Fruit fly (Drosophila melanogaster) whole organism, embryonic: ENCODE data around the gene CG9776.
A peak's percentile ranks its signal among the peaks of the same experiment; 100 is the strongest.

Experiments
- Adf1 ChIP-seq: fragments of 200-800 bp; sonication (Bioruptor generic); IDR thresholded peaks from 2 replicates; pipeline ENCODE4 v1.3.6; 2022; ENCODE audit warnings: missing biosample characterization, missing genetic modification characterization
- Bteb2 ChIP-seq: fragments of 200-800 bp; sonication (Bioruptor generic); optimal IDR thresholded peaks from 2 replicates; lab custom pipeline; 2016; ENCODE audit warnings: missing biosample characterization, missing genetic modification characterization
- CG11560 ChIP-seq: fragments of 200-800 bp; sonication (Bioruptor generic); IDR thresholded peaks from 3 replicates; pipeline ENCODE4 v1.3.6; 2022; ENCODE audit warnings: missing biosample characterization, missing genetic modification characterization
- CG12104 ChIP-seq: fragments of 200-800 bp; sonication (Bioruptor generic); optimal IDR thresholded peaks from 3 replicates; lab custom pipeline; 2016; ENCODE audit warnings: missing biosample characterization, missing genetic modification characterization
- CG12769 ChIP-seq: fragments of 200-800 bp; sonication (Bioruptor generic); optimal IDR thresholded peaks from 2 replicates; lab custom pipeline; 2019; ENCODE audit warnings: missing biosample characterization, mild to moderate bottlenecking, missing genetic modification characterization, moderate library complexity
- CG12942 ChIP-seq: fragments of 200-800 bp; sonication (Bioruptor generic); optimal IDR thresholded peaks from 3 replicates; lab custom pipeline; 2016; ENCODE audit warnings: missing biosample characterization, missing genetic modification characterization
- CG14014 ChIP-seq: fragments of 200-800 bp; sonication (Bioruptor generic); IDR thresholded peaks from 2 replicates; pipeline ENCODE4 v1.3.6; 2022; ENCODE audit warnings: missing biosample characterization, missing genetic modification characterization
- CG15601 ChIP-seq: fragments of 200-800 bp; sonication (Bioruptor generic); optimal IDR thresholded peaks from 3 replicates; lab custom pipeline; 2019; ENCODE audit warnings: missing biosample characterization, mild to moderate bottlenecking, missing genetic modification characterization, moderate library complexity
- CG17568 ChIP-seq: fragments of 200-800 bp; sonication (Bioruptor generic); optimal IDR thresholded peaks from 2 replicates; lab custom pipeline; 2018; ENCODE audit warnings: missing biosample characterization, mild to moderate bottlenecking, missing genetic modification characterization, moderate library complexity
- CG18011 ChIP-seq: fragments of 200-800 bp; sonication (Bioruptor generic); optimal IDR thresholded peaks from 2 replicates; lab custom pipeline; 2017; ENCODE audit warnings: missing biosample characterization, missing genetic modification characterization, mild to moderate bottlenecking, moderate library complexity, missing genotype
- CG18764 ChIP-seq: fragments of 200-800 bp; sonication (Bioruptor generic); optimal IDR thresholded peaks from 3 replicates; lab custom pipeline; 2016; ENCODE audit warnings: missing biosample characterization, missing genetic modification characterization
- CG2678 ChIP-seq: fragments of 200-800 bp; sonication (Bioruptor generic); optimal IDR thresholded peaks from 3 replicates; lab custom pipeline; 2019; ENCODE audit warnings: missing biosample characterization, mild to moderate bottlenecking, missing genetic modification characterization, moderate library complexity
- CG2889 ChIP-seq: fragments of 200-800 bp; sonication (Bioruptor generic); IDR thresholded peaks from 3 replicates; pipeline ENCODE4 v1.3.6; 2022; ENCODE audit warnings: missing biosample characterization, missing genetic modification characterization
- CG31441 ChIP-seq: fragments of 200-800 bp; sonication (Bioruptor generic); IDR thresholded peaks from 2 replicates; pipeline ENCODE4 v1.3.6; 2022; ENCODE audit warnings: missing biosample characterization, missing genetic modification characterization
- CG32532 ChIP-seq: fragments of 200-800 bp; sonication (Bioruptor generic); IDR thresholded peaks from 2 replicates; pipeline ENCODE4 v1.3.6; 2022; ENCODE audit warnings: missing biosample characterization, missing genetic modification characterization
- CG33557 ChIP-seq: fragments of 200-800 bp; sonication (Bioruptor generic); optimal IDR thresholded peaks from 2 replicates; lab custom pipeline; 2019; ENCODE audit warnings: missing biosample characterization, mild to moderate bottlenecking, missing genetic modification characterization, moderate library complexity
- CG7271 ChIP-seq: fragments of 200-800 bp; sonication (Bioruptor generic); optimal IDR thresholded peaks from 2 replicates; lab custom pipeline; 2018; ENCODE audit warnings: missing biosample characterization, mild to moderate bottlenecking, missing genetic modification characterization, moderate library complexity
- CG7745 ChIP-seq: fragments of 200-800 bp; sonication (Bioruptor generic); optimal IDR thresholded peaks from 2 replicates; lab custom pipeline; 2018; ENCODE audit warnings: missing biosample characterization, mild to moderate bottlenecking, missing genetic modification characterization, moderate library complexity
- D19A ChIP-seq: fragments of 200-800 bp; optimal IDR thresholded peaks from 3 replicates; lab custom pipeline; 2019; ENCODE audit warnings: missing biosample characterization, mild to moderate bottlenecking, missing genetic modification characterization, moderate library complexity
- Dbx ChIP-seq: fragments of 200-800 bp; sonication (Bioruptor generic); IDR thresholded peaks from 3 replicates; pipeline ENCODE4 v1.3.6; 2022; ENCODE audit warnings: missing biosample characterization, missing genetic modification characterization
- Dip2 ChIP-seq: fragments of 200-800 bp; sonication (Bioruptor generic); IDR thresholded peaks from 2 replicates; pipeline ENCODE4 v1.3.6; 2022; ENCODE audit warnings: missing biosample characterization, missing genetic modification characterization
- E2f2 ChIP-seq: fragments of 200-800 bp; sonication (Bioruptor generic); IDR thresholded peaks from 2 replicates; pipeline ENCODE4 v1.3.6; 2022; ENCODE audit warnings: missing biosample characterization, missing genetic modification characterization
- GATAe ChIP-seq: fragments of 200-800 bp; sonication (Bioruptor generic); conservative IDR thresholded peaks from 2 replicates; pipeline ENCODE4 v1.3.6; 2022; ENCODE audit warnings: missing biosample characterization, missing genetic modification characterization
- HLH54F ChIP-seq: fragments of 200-800 bp; sonication (Bioruptor generic); optimal IDR thresholded peaks from 3 replicates; lab custom pipeline; 2016; ENCODE audit warnings: missing biosample characterization, missing genetic modification characterization
- Hand ChIP-seq: fragments of 200-800 bp; sonication (Bioruptor generic); optimal IDR thresholded peaks from 2 replicates; lab custom pipeline; 2017; ENCODE audit warnings: mild to moderate bottlenecking, missing biosample characterization, missing genetic modification reagents, missing genetic modification characterization
- Jarid2 ChIP-seq: fragments of 200-800 bp; sonication (Bioruptor generic); optimal IDR thresholded peaks from 3 replicates; lab custom pipeline; 2017; ENCODE audit warnings: mild to moderate bottlenecking, missing biosample characterization, missing genetic modification reagents, missing genetic modification characterization
- Mad ChIP-seq: fragments of 200-800 bp; sonication (Bioruptor generic); optimal IDR thresholded peaks from 2 replicates; lab custom pipeline; 2016; ENCODE audit warnings: missing biosample characterization, missing genetic modification characterization
- Spps ChIP-seq: fragments of 200-800 bp; sonication (Bioruptor generic); optimal IDR thresholded peaks from 2 replicates; lab custom pipeline; 2018; ENCODE audit warnings: missing biosample characterization, mild to moderate bottlenecking, missing genetic modification characterization
- YL-1 ChIP-seq: fragments of 200-800 bp; sonication (Bioruptor generic); optimal IDR thresholded peaks from 3 replicates; lab custom pipeline; 2017; ENCODE audit warnings: missing biosample characterization, mild to moderate bottlenecking, missing genetic modification characterization
- ab ChIP-seq: fragments of 200-800 bp; sonication (Bioruptor generic); optimal IDR thresholded peaks from 2 replicates; lab custom pipeline; 2016; ENCODE audit warnings: missing biosample characterization, missing genetic modification characterization
- chn ChIP-seq: fragments of 200-800 bp; sonication (Bioruptor generic); optimal IDR thresholded peaks from 2 replicates; lab custom pipeline; 2016; ENCODE audit warnings: missing biosample characterization, missing genetic modification characterization
- danr ChIP-seq: fragments of 200-800 bp; sonication (Bioruptor generic); IDR thresholded peaks from 2 replicates; pipeline ENCODE4 v1.3.6; 2022; ENCODE audit warnings: missing biosample characterization, missing genetic modification characterization
- dati ChIP-seq: fragments of 200-800 bp; sonication (Bioruptor generic); IDR thresholded peaks from 2 replicates; pipeline ENCODE4 v1.3.6; 2022; ENCODE audit warnings: missing biosample characterization, missing genetic modification characterization
- dimm ChIP-seq: fragments of 200-800 bp; sonication (Bioruptor generic); IDR thresholded peaks from 2 replicates; pipeline ENCODE4 v1.3.6; 2022; ENCODE audit warnings: missing biosample characterization, missing genetic modification characterization
- dmrt11E ChIP-seq: fragments of 200-800 bp; sonication (Bioruptor generic); optimal IDR thresholded peaks from 3 replicates; lab custom pipeline; 2018; ENCODE audit warnings: missing biosample characterization, mild to moderate bottlenecking, missing genetic modification characterization, moderate library complexity
- eve ChIP-seq, 2 experiments: fragments of >200 bp; optimal IDR thresholded peaks; 2 replicates each; lab custom pipeline; 2017; ENCODE audit warnings: missing biosample characterization in 2 of 2, missing genetic modification characterization in 2 of 2
- exex ChIP-seq: fragments of 200-800 bp; sonication (Bioruptor generic); optimal IDR thresholded peaks from 4 replicates; lab custom pipeline; 2018; ENCODE audit warnings: missing biosample characterization, mild to moderate bottlenecking, missing genetic modification characterization, moderate library complexity
- fd3F ChIP-seq: fragments of 200-800 bp; sonication (Bioruptor generic); optimal IDR thresholded peaks from 2 replicates; lab custom pipeline; 2018; ENCODE audit warnings: missing biosample characterization, mild to moderate bottlenecking, missing genetic modification characterization, moderate library complexity
- gfzf ChIP-seq: fragments of 200-800 bp; sonication (Bioruptor generic); optimal IDR thresholded peaks from 2 replicates; lab custom pipeline; 2016; ENCODE audit warnings: missing biosample characterization, mild to moderate bottlenecking, missing genetic modification characterization, moderate library complexity
- gt ChIP-seq: fragments of 200-800 bp; sonication (Bioruptor generic); IDR thresholded peaks from 2 replicates; pipeline ENCODE4 v1.3.6; 2022; ENCODE audit warnings: missing biosample characterization, missing genetic modification characterization
- hkb ChIP-seq, 2 experiments: fragments of 200-800 bp in 1 of 2; fragments of >200 bp in 1 of 2; sonication (Bioruptor generic) in 1 of 2; IDR thresholded peaks in 1 of 2; optimal IDR thresholded peaks in 1 of 2; 2 replicates each; pipeline versions ENCODE4 v1.3.6 to Lab custom; 2017 to 2022; ENCODE audit warnings: missing biosample characterization in 1 of 2, missing genetic modification characterization in 1 of 2
- hth ChIP-seq: fragments of >200 bp; optimal IDR thresholded peaks from 2 replicates; lab custom pipeline; 2017; ENCODE audit warnings: inconsistent platforms
- inv ChIP-seq: fragments of 200-800 bp; sonication (Bioruptor generic); IDR thresholded peaks from 2 replicates; pipeline ENCODE4 v1.3.6; 2022; ENCODE audit warnings: missing biosample characterization, missing genetic modification characterization; ENCODE audit not compliant: partially characterized antibody
- mam ChIP-seq: fragments of 200-800 bp; sonication (Bioruptor generic); optimal IDR thresholded peaks from 3 replicates; lab custom pipeline; 2016; ENCODE audit warnings: missing biosample characterization, missing genetic modification characterization
- nmo ChIP-seq: fragments of 200-800 bp; sonication (Bioruptor generic); optimal IDR thresholded peaks from 2 replicates; lab custom pipeline; 2018; ENCODE audit warnings: missing biosample characterization, mild to moderate bottlenecking, missing genetic modification characterization, moderate library complexity
- sima ChIP-seq: fragments of 200-800 bp; sonication (Bioruptor generic); optimal IDR thresholded peaks from 2 replicates; lab custom pipeline; 2016; ENCODE audit warnings: missing biosample characterization, missing genetic modification characterization
- slp2 ChIP-seq: fragments of 200-800 bp; sonication (Bioruptor generic); optimal IDR thresholded peaks from 2 replicates; lab custom pipeline; 2016; ENCODE audit warnings: missing biosample characterization, missing genetic modification characterization
- stwl ChIP-seq: fragments of 200-800 bp; sonication (Bioruptor generic); optimal IDR thresholded peaks from 3 replicates; lab custom pipeline; 2018; ENCODE audit warnings: missing biosample characterization, mild to moderate bottlenecking, missing genetic modification characterization, moderate library complexity
- toy ChIP-seq: fragments of 200-800 bp; sonication (Bioruptor generic); IDR thresholded peaks from 2 replicates; pipeline ENCODE4 v1.3.6; 2022; ENCODE audit warnings: missing biosample characterization, missing genetic modification characterization
- trh ChIP-seq: fragments of 200-800 bp; sonication (Bioruptor generic); optimal IDR thresholded peaks from 2 replicates; lab custom pipeline; 2016; ENCODE audit warnings: missing biosample characterization, missing genetic modification characterization
- unpg ChIP-seq: fragments of 200-800 bp; sonication (Bioruptor generic); optimal IDR thresholded peaks from 3 replicates; lab custom pipeline; 2018; ENCODE audit warnings: missing biosample characterization, mild to moderate bottlenecking, missing genetic modification characterization, moderate library complexity
- yki ChIP-seq: fragments of >200 bp; optimal IDR thresholded peaks from 3 replicates; lab custom pipeline; 2018

The CG9776 gene

dm6 chr3R:4360668-4361110, 26.8 kb upstream of the CG9776 start (continued):
- TF ChIP-seq CG2889 (GFP tag; lab: Robert Waterston, UW) = no peak
- no peak for TF ChIP-seq CG15601 (tag; lab: Kevin White, UChicago)
- TF ChIP-seq eve (GFP tag; optimal IDR thresholded peaks at IDR 0.05; lab: Kevin White, UChicago) = no peak
- TF ChIP-seq danr = no peak
- TF ChIP-seq Hand (GFP tag; lab: Kevin White, UChicago) = no peak
- no peak for TF ChIP-seq inv
- no peak for TF ChIP-seq mam (GFP tag; lab: Kevin White, UChicago)
- no peak for TF ChIP-seq hkb (optimal IDR thresholded peaks at IDR 0.05; lab: Kevin White, UChicago)
- TF ChIP-seq hkb (GFP tag; IDR thresholded peaks at IDR 0.05; lab: Robert Waterston, UW) = peak; percentile 65
- TF ChIP-seq exex (tag; lab: Kevin White, UChicago) = no peak
- no peak for TF ChIP-seq dimm
- TF ChIP-seq Dbx (GFP tag; lab: Robert Waterston, UW) = 0 out of 3 replicates have a peak, but pooled peaks have one; percentile 48
- no peak for TF ChIP-seq CG14014 (GFP tag; lab: Robert Waterston, UW)
- no peak for TF ChIP-seq ab (GFP tag; lab: Kevin White, UChicago)
- no peak for TF ChIP-seq CG12942
- TF ChIP-seq Bteb2 = no peak
- TF ChIP-seq dati (GFP tag; lab: Robert Waterston, UW) = no peak
- TF ChIP-seq D19A (tag; lab: Kevin White, UChicago) = no peak
- TF ChIP-seq CG7271 (tag; lab: Kevin White, UChicago) = no peak
- no peak for TF ChIP-seq CG17568 (GFP tag; lab: Kevin White, UChicago)
- no peak for TF ChIP-seq E2f2 (GFP tag; lab: Robert Waterston, UW)
- no peak for TF ChIP-seq CG33557 (GFP tag; lab: Kevin White, UChicago)
- TF ChIP-seq Dip2 (GFP tag; lab: Robert Waterston, UW) = no peak
- TF ChIP-seq gfzf (GFP tag; lab: Kevin White, UChicago) = no peak
- TF ChIP-seq unpg (GFP tag; lab: Kevin White, UChicago) = no peak
- TF ChIP-seq CG2678 = no peak
- TF ChIP-seq yki = peak; percentile 27
- TF ChIP-seq GATAe (GFP tag; lab: Robert Waterston, UW) = no peak
- no peak for TF ChIP-seq YL-1
- TF ChIP-seq Mad = no peak
- peak; percentile 14 for TF ChIP-seq Jarid2
- no peak for TF ChIP-seq CG12104 (GFP tag; lab: Kevin White, UChicago)
- TF ChIP-seq slp2 = no peak
- TF ChIP-seq fd3F (GFP tag; lab: Kevin White, UChicago) = no peak
- no peak for TF ChIP-seq gt (GFP tag; lab: Robert Waterston, UW)
- TF ChIP-seq trh (GFP tag; lab: Kevin White, UChicago) = no peak
- no peak for TF ChIP-seq nmo
- no peak for TF ChIP-seq toy (GFP tag; lab: Robert Waterston, UW)
- no peak for TF ChIP-seq CG11560 (tag; lab: Robert Waterston, UW)
- TF ChIP-seq dmrt11E = no peak
- TF ChIP-seq sima = no peak
- TF ChIP-seq stwl (tag; lab: Kevin White, UChicago) = no peak
- TF ChIP-seq CG32532 (GFP tag; lab: Robert Waterston, UW) = peak; percentile 34; the same call in 1 of the 2 replicates
- peak; percentile 1 for TF ChIP-seq CG12769 (tag; lab: Kevin White, UChicago)
- TF ChIP-seq CG31441 (GFP tag; lab: Robert Waterston, UW) = no peak
- no peak for TF ChIP-seq CG18011 (GFP tag; lab: Kevin White, UChicago)
- TF ChIP-seq Spps (tag; lab: Kevin White, UChicago) = no peak
- peak; percentile 61; the same call in 1 of the 2 replicates for TF ChIP-seq Adf1
- no peak for TF ChIP-seq chn (GFP tag; lab: Kevin White, UChicago)
- TF ChIP-seq hth (lab: Kevin White, UChicago) = no peak
- no peak for TF ChIP-seq CG18764 (GFP tag; lab: Kevin White, UChicago)
- no peak for TF ChIP-seq CG7745 (tag; lab: Kevin White, UChicago)
- no peak for TF ChIP-seq HLH54F (GFP tag; lab: Kevin White, UChicago)
